Fruit fly (Drosophila melanogaster) whole organism, embryonic: ENCODE measurements around the gene Ufd1.

ENCODE experiments used
- Atf-2 ChIP-seq: fragments of 200-800 bp; sonication (Bioruptor generic); optimal IDR thresholded peaks from 2 replicates; lab custom pipeline; 2016; ENCODE audit warnings: missing biosample characterization, missing genetic modification characterization
- Bgb ChIP-seq: fragments of 200-800 bp; sonication (Bioruptor generic); IDR thresholded peaks from 2 replicates; pipeline ENCODE4 v1.3.6; 2022; ENCODE audit warnings: missing biosample characterization, missing genetic modification characterization; ENCODE audit not compliant: partially characterized antibody
- CG10654 ChIP-seq: fragments of 200-800 bp; sonication (Bioruptor generic); optimal IDR thresholded peaks from 2 replicates; lab custom pipeline; 2016; ENCODE audit warnings: missing biosample characterization, missing genetic modification characterization
- CG10979 ChIP-seq: fragments of 200-800 bp; sonication (Bioruptor generic); optimal IDR thresholded peaks from 2 replicates; lab custom pipeline; 2018; ENCODE audit warnings: missing biosample characterization, mild to moderate bottlenecking, missing genetic modification characterization, moderate library complexity
- CG11398 ChIP-seq: fragments of 200-800 bp; sonication (Bioruptor generic); optimal IDR thresholded peaks from 2 replicates; lab custom pipeline; 2016; ENCODE audit warnings: missing biosample characterization, missing genetic modification characterization
- CG12071 ChIP-seq: fragments of 200-800 bp; sonication (Bioruptor generic); optimal IDR thresholded peaks from 3 replicates; lab custom pipeline; 2018; ENCODE audit warnings: missing biosample characterization, mild to moderate bottlenecking, missing genetic modification characterization
- CG15269 ChIP-seq: fragments of 200-800 bp; sonication (Bioruptor generic); optimal IDR thresholded peaks from 2 replicates; lab custom pipeline; 2018; ENCODE audit warnings: missing biosample characterization, mild to moderate bottlenecking, missing genetic modification characterization, moderate library complexity
- CG15514 ChIP-seq: fragments of 200-800 bp; sonication (Bioruptor generic); optimal IDR thresholded peaks from 3 replicates; lab custom pipeline; 2017; ENCODE audit warnings: missing biosample characterization, missing genetic modification characterization, mild to moderate bottlenecking, moderate library complexity, missing genetic modification reagents
- CG15601 ChIP-seq: fragments of 200-800 bp; sonication (Bioruptor generic); optimal IDR thresholded peaks from 3 replicates; lab custom pipeline; 2019; ENCODE audit warnings: missing biosample characterization, mild to moderate bottlenecking, missing genetic modification characterization, moderate library complexity
- CG17361 ChIP-seq: fragments of 200-800 bp; sonication (Bioruptor generic); IDR thresholded peaks from 3 replicates; pipeline ENCODE4 v1.3.6; 2022; ENCODE audit warnings: missing biosample characterization, missing genetic modification characterization
- CG1832 ChIP-seq: fragments of 200-800 bp; sonication (Bioruptor generic); optimal IDR thresholded peaks from 2 replicates; lab custom pipeline; 2017; ENCODE audit warnings: missing biosample characterization, mild to moderate bottlenecking, missing genetic modification characterization, inconsistent platforms
- CG2116 ChIP-seq: fragments of 200-800 bp; sonication (Bioruptor generic); optimal IDR thresholded peaks from 3 replicates; lab custom pipeline; 2018; ENCODE audit warnings: missing biosample characterization, mild to moderate bottlenecking, missing genetic modification characterization
- CG31224 ChIP-seq: fragments of 200-800 bp; sonication (Bioruptor generic); IDR thresholded peaks from 2 replicates; pipeline ENCODE4 v1.3.6; 2022; ENCODE audit warnings: missing biosample characterization, missing genetic modification characterization
- CG31441 ChIP-seq: fragments of 200-800 bp; sonication (Bioruptor generic); IDR thresholded peaks from 2 replicates; pipeline ENCODE4 v1.3.6; 2022; ENCODE audit warnings: missing biosample characterization, missing genetic modification characterization
- CG34376 ChIP-seq: fragments of 200-800 bp; sonication (Bioruptor generic); optimal IDR thresholded peaks from 2 replicates; lab custom pipeline; 2018; ENCODE audit warnings: missing biosample characterization, mild to moderate bottlenecking, missing genetic modification characterization
- CG6654 ChIP-seq: fragments of 200-800 bp; sonication (Bioruptor generic); optimal IDR thresholded peaks from 2 replicates; lab custom pipeline; 2017; ENCODE audit warnings: missing biosample characterization, mild to moderate bottlenecking, missing genetic modification characterization
- CG7928 ChIP-seq: fragments of 200-800 bp; sonication (Bioruptor generic); optimal IDR thresholded peaks from 2 replicates; lab custom pipeline; 2017; ENCODE audit warnings: missing biosample characterization, mild to moderate bottlenecking, missing genetic modification characterization
- CG7987 ChIP-seq: fragments of 200-800 bp; sonication (Bioruptor generic); optimal IDR thresholded peaks from 2 replicates; lab custom pipeline; 2018; ENCODE audit warnings: missing biosample characterization, mild to moderate bottlenecking, missing genetic modification characterization, moderate library complexity
- Dll ChIP-seq: fragments of 200-800 bp; sonication (Bioruptor generic); IDR thresholded peaks from 4 replicates; pipeline ENCODE4 v1.3.6; 2022; ENCODE audit warnings: missing biosample characterization, missing genetic modification characterization; ENCODE audit not compliant: partially characterized antibody
- E2f2 ChIP-seq: fragments of 200-800 bp; sonication (Bioruptor generic); IDR thresholded peaks from 2 replicates; pipeline ENCODE4 v1.3.6; 2022; ENCODE audit warnings: missing biosample characterization, missing genetic modification characterization
- Fer1 ChIP-seq: fragments of 200-800 bp; sonication (Bioruptor generic); optimal IDR thresholded peaks from 2 replicates; lab custom pipeline; 2017; ENCODE audit warnings: missing biosample characterization, mild to moderate bottlenecking, missing genetic modification characterization
- Fer3 ChIP-seq: fragments of 200-800 bp; sonication (Bioruptor generic); optimal IDR thresholded peaks from 2 replicates; lab custom pipeline; 2018; ENCODE audit warnings: missing biosample characterization, mild to moderate bottlenecking, missing genetic modification characterization, moderate library complexity
- Gug ChIP-seq: fragments of 200-800 bp; sonication (Bioruptor generic); IDR thresholded peaks from 4 replicates; pipeline ENCODE4 v1.3.6; 2022; ENCODE audit warnings: missing biosample characterization, missing genetic modification characterization
- HLH4C ChIP-seq: fragments of 200-800 bp; sonication (Bioruptor generic); IDR thresholded peaks from 3 replicates; pipeline ENCODE4 v1.3.6; 2022; ENCODE audit warnings: missing biosample characterization, missing genetic modification characterization; ENCODE audit not compliant: partially characterized antibody
- PHDP ChIP-seq: fragments of 200-800 bp; sonication (Bioruptor generic); optimal IDR thresholded peaks from 3 replicates; lab custom pipeline; 2018; ENCODE audit warnings: missing biosample characterization, mild to moderate bottlenecking, missing genetic modification characterization, moderate library complexity
- Rx ChIP-seq: fragments of 200-800 bp; sonication (Bioruptor generic); IDR thresholded peaks from 2 replicates; pipeline ENCODE4 v1.3.6; 2022; ENCODE audit warnings: missing biosample characterization, missing genetic modification characterization
- Tbp ChIP-seq: fragments of >200 bp; optimal IDR thresholded peaks from 2 replicates; lab custom pipeline; 2018; ENCODE audit warnings: missing biosample characterization, missing genetic modification characterization
- Xrp1 ChIP-seq: fragments of 200-800 bp; sonication (Bioruptor generic); IDR thresholded peaks from 2 replicates; pipeline ENCODE4 v1.3.6; 2022; ENCODE audit warnings: missing biosample characterization, missing genetic modification characterization
- ash1 ChIP-seq: fragments of 200-800 bp; sonication (Bioruptor generic); optimal IDR thresholded peaks from 2 replicates; lab custom pipeline; 2018; ENCODE audit warnings: missing biosample characterization, mild to moderate bottlenecking, missing genetic modification characterization
- bsh ChIP-seq, 2 experiments: fragments of 200-800 bp; sonication (Bioruptor generic); optimal IDR thresholded peaks; 2 replicates each; lab custom pipeline; 2017 to 2018; ENCODE audit warnings: mild to moderate bottlenecking in 2 of 2, missing biosample characterization in 2 of 2, missing genetic modification characterization in 2 of 2, moderate library complexity in 1 of 2
- cg ChIP-seq: fragments of 200-800 bp; sonication (Bioruptor generic); optimal IDR thresholded peaks from 3 replicates; lab custom pipeline; 2019; ENCODE audit warnings: missing biosample characterization, mild to moderate bottlenecking, missing genetic modification characterization, moderate library complexity
- dm ChIP-seq: fragments of 200-800 bp; sonication (Bioruptor generic); optimal IDR thresholded peaks from 3 replicates; lab custom pipeline; 2016; ENCODE audit warnings: missing biosample characterization, missing genetic modification characterization
- eyg ChIP-seq: fragments of 200-800 bp; sonication (Bioruptor generic); optimal IDR thresholded peaks from 3 replicates; lab custom pipeline; 2016; ENCODE audit warnings: missing biosample characterization, missing genetic modification characterization
- fd3F ChIP-seq: fragments of 200-800 bp; sonication (Bioruptor generic); optimal IDR thresholded peaks from 2 replicates; lab custom pipeline; 2018; ENCODE audit warnings: missing biosample characterization, mild to moderate bottlenecking, missing genetic modification characterization, moderate library complexity
- fd64A ChIP-seq: fragments of 200-800 bp; sonication (Bioruptor generic); optimal IDR thresholded peaks from 3 replicates; lab custom pipeline; 2018; ENCODE audit warnings: missing biosample characterization, mild to moderate bottlenecking, missing genetic modification characterization
- fd96Cb ChIP-seq: fragments of 200-800 bp; sonication (Bioruptor generic); optimal IDR thresholded peaks from 2 replicates; lab custom pipeline; 2018; ENCODE audit warnings: missing biosample characterization, mild to moderate bottlenecking, missing genetic modification characterization, moderate library complexity
- gcm2 ChIP-seq: fragments of 200-800 bp; sonication (Bioruptor generic); optimal IDR thresholded peaks from 2 replicates; lab custom pipeline; 2016; ENCODE audit warnings: missing biosample characterization, missing genetic modification characterization
- gt ChIP-seq: fragments of 200-800 bp; sonication (Bioruptor generic); IDR thresholded peaks from 2 replicates; pipeline ENCODE4 v1.3.6; 2022; ENCODE audit warnings: missing biosample characterization, missing genetic modification characterization
- kay ChIP-seq: fragments of 200-800 bp; sonication (Bioruptor generic); optimal IDR thresholded peaks from 2 replicates; lab custom pipeline; 2016; ENCODE audit warnings: missing biosample characterization, missing genetic modification characterization
- knrl ChIP-seq: fragments of 200-800 bp; sonication (Bioruptor generic); IDR thresholded peaks from 3 replicates; pipeline ENCODE4 v1.3.6; 2022; ENCODE audit warnings: missing biosample characterization, missing genetic modification characterization; ENCODE audit not compliant: partially characterized antibody
- lbe ChIP-seq: fragments of 200-800 bp; sonication (Bioruptor generic); optimal IDR thresholded peaks from 2 replicates; lab custom pipeline; 2016; ENCODE audit warnings: missing biosample characterization, mild to moderate bottlenecking, missing genetic modification characterization
- nom ChIP-seq: fragments of 200-800 bp; sonication (Bioruptor generic); optimal IDR thresholded peaks from 2 replicates; lab custom pipeline; 2017; ENCODE audit warnings: missing biosample characterization, missing genetic modification characterization, mild to moderate bottlenecking, moderate library complexity, missing genetic modification reagents
- org-1 ChIP-seq: fragments of 200-800 bp; sonication (Bioruptor generic); optimal IDR thresholded peaks from 2 replicates; lab custom pipeline; 2017; ENCODE audit warnings: missing biosample characterization, missing genetic modification characterization
- peb ChIP-seq: fragments of 200-800 bp; sonication (Bioruptor generic); IDR thresholded peaks from 2 replicates; pipeline ENCODE4 v1.3.6; 2022; ENCODE audit warnings: missing biosample characterization, missing genetic modification characterization
- sc ChIP-seq, 3 experiments: fragments of >200 bp in 2 of 3; fragments of 200-800 bp in 1 of 3; sonication (Bioruptor generic) in 1 of 3; optimal IDR thresholded peaks; 2 replicates in 2 of 3; 3 replicates in 1 of 3; lab custom pipeline; 2017; ENCODE audit warnings: mild to moderate bottlenecking in 1 of 3, missing biosample characterization in 1 of 3, missing genetic modification characterization in 1 of 3, missing genetic modification reagents in 1 of 3
- ssp ChIP-seq: fragments of 200-800 bp; sonication (Bioruptor generic); IDR thresholded peaks from 2 replicates; pipeline ENCODE4 v1.3.6; 2022; ENCODE audit warnings: missing biosample characterization, missing genetic modification characterization
- yki ChIP-seq: fragments of >200 bp; optimal IDR thresholded peaks from 3 replicates; lab custom pipeline; 2018
- zen2 ChIP-seq: fragments of 200-800 bp; sonication (Bioruptor generic); IDR thresholded peaks from 3 replicates; pipeline ENCODE4 v1.3.6; 2022; ENCODE audit warnings: missing biosample characterization, missing genetic modification characterization; ENCODE audit not compliant: partially characterized antibody

The Ufd1 gene

dm6 chr3L:11096195-11096908, 26.7 kb downstream of the Ufd1 start, which contains the start of the genes CG46439, Iyd and CG33947 (continued):
- TF ChIP-seq Xrp1 (0 out of 2 replicates have a peak, but pooled peaks have one; percentile 19), CG10654 (no peak), HLH4C (GFP tag; lab: Robert Waterston, UW) (no peak), Fer3 (tag; lab: Kevin White, UChicago) (no peak), Rx (GFP tag; lab: Robert Waterston, UW) (no peak), gt (no peak), CG12071 (GFP tag; lab: Kevin White, UChicago) (no peak), CG34376 (peak; percentile 41), CG15601 (tag; lab: Kevin White, UChicago) (no peak), CG6654 (GFP tag; lab: Kevin White, UChicago) (no peak), bsh (GFP tag; optimal IDR thresholded peaks at IDR 0.05; lab: Kevin White, UChicago) (peak in 1 of 2 experiments; percentile 77), CG15514 (GFP tag; lab: Kevin White, UChicago) (peak; percentile 71), Fer1 (GFP tag; lab: Kevin White, UChicago) (peak; percentile 70), CG7928 (GFP tag; lab: Kevin White, UChicago) (no peak), CG11398 (GFP tag; lab: Kevin White, UChicago) (no peak), E2f2 (GFP tag; lab: Robert Waterston, UW) (peak; percentile 45), zen2 (GFP tag; lab: Robert Waterston, UW) (no peak; the same call in 2 of the 3 replicates), Atf-2 (GFP tag; lab: Kevin White, UChicago) (no peak), cg (GFP tag; lab: Kevin White, UChicago) (no peak), CG7987 (GFP tag; lab: Kevin White, UChicago) (no peak), CG10979 (tag; lab: Kevin White, UChicago) (no peak), org-1 (GFP tag; lab: Kevin White, UChicago) (no peak), nom (GFP tag; lab: Kevin White, UChicago) (peak; percentile 95), gcm2 (GFP tag; lab: Kevin White, UChicago) (no peak), kay (GFP tag; lab: Kevin White, UChicago) (no peak), PHDP (tag; lab: Kevin White, UChicago) (peak; percentile 12), sc (optimal IDR thresholded peaks at IDR 0.05; lab: Kevin White, UChicago) (no peak), sc (GFP tag; optimal IDR thresholded peaks at IDR 0.05; lab: Kevin White, UChicago) (no peak), CG31441 (GFP tag; lab: Robert Waterston, UW) (no peak), Bgb (GFP tag; lab: Robert Waterston, UW) (peak; percentile 37; the same call in 1 of the 2 replicates), dm (GFP tag; lab: Kevin White, UChicago) (no peak), Gug (GFP tag; lab: Robert Waterston, UW) (no peak), peb (GFP tag; lab: Robert Waterston, UW) (no peak), fd64A (no peak), Dll (GFP tag; lab: Robert Waterston, UW) (no peak), knrl (no peak), fd3F (no peak), fd96Cb (tag; lab: Kevin White, UChicago) (no peak), yki (lab: Kevin White, UChicago) (peak; percentile 52), CG31224 (no peak), ash1 (GFP tag; lab: Kevin White, UChicago) (no peak), ssp (GFP tag; lab: Robert Waterston, UW) (no peak), CG17361 (GFP tag; lab: Robert Waterston, UW) (0 out of 3 replicates have a peak, but pooled peaks have one; percentile 17), lbe (GFP tag; lab: Kevin White, UChicago) (peak; percentile 73), Tbp (no peak), CG1832 (GFP tag; lab: Kevin White, UChicago) (no peak), CG15269 (tag; lab: Kevin White, UChicago) (peak; percentile 32), eyg (no peak), CG2116 (GFP tag; lab: Kevin White, UChicago) (peak; percentile 37)
